Worm (Caenorhabditis elegans): ENCODE data around the gene pitr-6.

- TF ChIP-seq nhr-48 (tag; optimal IDR thresholded peaks at IDR 0.05): no peak
- no peak for TF ChIP-seq lin-13 (GFP tag; optimal IDR thresholded peaks at IDR 0.05)
- TF ChIP-seq egl-27 (tag; optimal IDR thresholded peaks at IDR 0.05): no peak
- no peak for TF ChIP-seq ceh-62 (tag; optimal IDR thresholded peaks at IDR 0.05)
- no peak for TF ChIP-seq fkh-10 (GFP tag; optimal IDR thresholded peaks at IDR 0.05)
- no peak for TF ChIP-seq daf-8 (GFP tag; IDR thresholded peaks at IDR 0.05)
- no peak for TF ChIP-seq R02D3.7 (tag; optimal IDR thresholded peaks at IDR 0.05)
- no peak for TF ChIP-seq spr-3 (GFP tag; optimal IDR thresholded peaks at IDR 0.05)
- TF ChIP-seq sdz-12 (GFP tag; optimal IDR thresholded peaks at IDR 0.05): no peak
- no peak for TF ChIP-seq lsy-2 (tag; optimal IDR thresholded peaks at IDR 0.05)
- no peak for TF ChIP-seq nhr-237 (tag; optimal IDR thresholded peaks at IDR 0.05)
These were observed 4.7 kb downstream of the pitr-6 start, which contains the start of gene sre-34 for ce11 chrII:12449849-12450248.

Data from whole organism, L4 larva.